Fruit fly (Drosophila melanogaster): Measurements from ENCODE around the gene CG3156.
A peak's percentile ranks its signal among the peaks of the same experiment; 100 is the strongest.

Gene CG3156

DNA sequence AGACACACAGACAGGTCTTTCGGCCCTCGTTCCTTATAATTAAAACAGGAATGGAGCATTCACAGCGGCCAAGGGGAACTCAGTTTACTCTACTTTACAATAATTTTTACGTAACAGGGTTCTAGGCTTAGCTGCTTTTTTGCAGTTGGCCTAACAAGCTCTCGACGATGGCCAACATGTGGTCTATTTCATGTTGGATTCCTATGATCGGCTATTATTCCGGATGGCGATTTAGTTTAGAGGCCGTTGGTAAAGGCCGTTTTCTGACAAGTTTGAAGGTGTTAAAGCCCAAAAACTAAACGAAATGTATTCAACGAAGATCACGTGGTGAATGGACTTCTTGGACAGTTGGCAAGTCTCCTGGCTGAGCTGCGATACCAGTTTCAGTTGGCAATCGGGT lies 41.7 kb upstream of the CG3156 start:
- TF ChIP-seq dmrt93B (GFP tag; optimal IDR thresholded peaks at IDR 0.05), result peak; percentile 9
- peak; percentile 56 for TF ChIP-seq fru (GFP tag; optimal IDR thresholded peaks at IDR 0.05)
- TF ChIP-seq h (GFP tag; optimal IDR thresholded peaks at IDR 0.05), result no peak
- TF ChIP-seq N (GFP tag; optimal IDR thresholded peaks at IDR 0.05), result no peak
- no peak for TF ChIP-seq dsf (GFP tag; optimal IDR thresholded peaks at IDR 0.05; ENCODE audit: borderline replicate concordance)
- TF ChIP-seq woc (GFP tag; optimal IDR thresholded peaks at IDR 0.05), result peak; percentile 63
- peak; percentile 17 for TF ChIP-seq OdsH (GFP tag; optimal IDR thresholded peaks at IDR 0.05)
- TF ChIP-seq HLH106 (tag; optimal IDR thresholded peaks at IDR 0.05), result peak; percentile 34
- peak; percentile 36 for TF ChIP-seq Sp1 (GFP tag; optimal IDR thresholded peaks at IDR 0.05)
- peak; percentile 19 for TF ChIP-seq ey (GFP tag; optimal IDR thresholded peaks at IDR 0.05)
- peak in 1 of 2 experiments; percentile 42 for TF ChIP-seq foxo (GFP tag; optimal IDR thresholded peaks at IDR 0.05)

DNA sequence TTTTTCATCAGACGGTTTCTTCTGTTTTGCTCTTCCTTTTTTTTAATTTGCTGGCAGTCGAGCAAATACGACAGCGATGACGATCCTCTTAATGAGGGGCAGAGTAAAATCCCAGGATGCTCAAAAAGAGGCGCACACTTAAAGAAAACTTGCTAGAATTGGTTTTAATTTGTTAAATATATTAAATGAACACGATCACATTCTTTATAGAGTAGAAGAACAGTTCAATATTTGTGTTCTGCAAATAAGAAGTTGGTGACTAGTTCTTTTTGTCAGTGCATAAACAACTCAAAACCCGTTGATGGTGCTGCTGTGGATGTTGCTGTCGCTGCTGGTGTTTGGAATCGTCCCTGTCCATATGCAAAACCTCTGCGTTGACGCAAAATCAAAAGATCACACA lies 39.4 kb upstream of the CG3156 start:
- peak; percentile 80 for TF ChIP-seq fru (GFP tag; optimal IDR thresholded peaks at IDR 0.05)
- TF ChIP-seq brk (GFP tag; optimal IDR thresholded peaks at IDR 0.05), result peak; percentile 73
- TF ChIP-seq HLH106 (tag; optimal IDR thresholded peaks at IDR 0.05), result peak; percentile 80
- TF ChIP-seq sage (GFP tag; optimal IDR thresholded peaks at IDR 0.05), result peak; percentile 68
- peak; percentile 79 for TF ChIP-seq OdsH (GFP tag; optimal IDR thresholded peaks at IDR 0.05)
- peak; percentile 20 for TF ChIP-seq dsf (GFP tag; optimal IDR thresholded peaks at IDR 0.05; ENCODE audit: borderline replicate concordance)
- TF ChIP-seq CrebA (GFP tag; optimal IDR thresholded peaks at IDR 0.05; ENCODE audit: borderline replicate concordance), result peak; percentile 37
- TF ChIP-seq Mio (GFP tag; optimal IDR thresholded peaks at IDR 0.05), result no peak
- TF ChIP-seq tai (GFP tag; optimal IDR thresholded peaks at IDR 0.05), result peak; percentile 69
- TF ChIP-seq CG32264 (GFP tag; optimal IDR thresholded peaks at IDR 0.05), result peak; percentile 34
- no peak for TF ChIP-seq Abd-B (GFP tag; optimal IDR thresholded peaks at IDR 0.05)
- no peak for TF ChIP-seq dl (GFP tag; optimal IDR thresholded peaks at IDR 0.05; ENCODE audit: insufficient read depth in 1 of 2, partially characterized antibody in 2 of 2)
- TF ChIP-seq Sp1 (GFP tag; optimal IDR thresholded peaks at IDR 0.05), result peak; percentile 79
- peak; percentile 77 for TF ChIP-seq br (GFP tag; optimal IDR thresholded peaks at IDR 0.05)
- TF ChIP-seq Vsx2 (GFP tag; optimal IDR thresholded peaks at IDR 0.05; ENCODE audit: partially characterized antibody), result no peak
- peak; percentile 23 for TF ChIP-seq CG9705 (GFP tag; optimal IDR thresholded peaks at IDR 0.05)
- peak; percentile 81 for TF ChIP-seq ey (GFP tag; optimal IDR thresholded peaks at IDR 0.05)
- TF ChIP-seq Myc (optimal IDR thresholded peaks at IDR 0.05), result no peak
- TF ChIP-seq h (GFP tag; optimal IDR thresholded peaks at IDR 0.05), result peak; percentile 88
- no peak for TF ChIP-seq Dfd (GFP tag; optimal IDR thresholded peaks at IDR 0.05)
- peak; percentile 38 for TF ChIP-seq Rel (GFP tag; optimal IDR thresholded peaks at IDR 0.05)
- TF ChIP-seq Rel (tag; optimal IDR thresholded peaks at IDR 0.05), result peak; percentile 5
- TF ChIP-seq jim (GFP tag; optimal IDR thresholded peaks at IDR 0.05), result no peak
- peak; percentile 11 for TF ChIP-seq Jra (GFP tag; optimal IDR thresholded peaks at IDR 0.05)
- peak; percentile 84 for TF ChIP-seq rgr (GFP tag; optimal IDR thresholded peaks at IDR 0.05)
- peak; percentile 59 for TF ChIP-seq dmrt93B (GFP tag; optimal IDR thresholded peaks at IDR 0.05)
- TF ChIP-seq N (GFP tag; optimal IDR thresholded peaks at IDR 0.05), result no peak
- TF ChIP-seq Hnf4 (GFP tag; optimal IDR thresholded peaks at IDR 0.05), result peak; percentile 79
- no peak for TF ChIP-seq Hr78 (GFP tag; optimal IDR thresholded peaks at IDR 0.05)
- no peak for TF ChIP-seq lola (GFP tag; optimal IDR thresholded peaks at IDR 0.05)
- peak; percentile 66 for TF ChIP-seq woc (GFP tag; optimal IDR thresholded peaks at IDR 0.05)
- peak; percentile 71 for TF ChIP-seq psq (GFP tag; optimal IDR thresholded peaks at IDR 0.05)
- no peak for TF ChIP-seq Hr83 (GFP tag; optimal IDR thresholded peaks at IDR 0.05; ENCODE audit: poor library complexity, severe bottlenecking)
- peak in 1 of 2 experiments; percentile 86 for TF ChIP-seq foxo (GFP tag; optimal IDR thresholded peaks at IDR 0.05)
- TF ChIP-seq pan (optimal IDR thresholded peaks at IDR 0.05), result no peak

DNA sequence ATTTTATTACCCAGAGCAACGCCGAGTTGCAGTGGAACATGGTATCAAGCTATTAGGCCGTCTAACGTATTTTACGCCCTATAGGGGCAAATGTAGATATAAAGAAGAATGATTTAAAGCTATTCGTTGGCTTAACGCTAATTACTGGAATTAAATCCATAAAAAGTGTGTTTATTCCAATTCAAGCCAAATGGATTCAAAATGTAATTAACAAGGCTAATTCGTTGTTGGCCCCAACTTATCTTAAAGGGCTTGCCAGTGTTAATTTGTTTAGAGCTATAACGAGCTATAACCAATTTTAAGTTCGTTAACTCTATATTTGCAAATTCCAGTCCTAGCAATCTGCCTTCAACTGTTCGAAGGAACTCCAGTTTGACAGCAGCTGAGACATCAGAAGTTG lies 38.7 kb upstream of the CG3156 start:
- TF ChIP-seq Dif (GFP tag; optimal IDR thresholded peaks at IDR 0.05; ENCODE audit: partially characterized antibody), result no peak
- TF ChIP-seq foxo (GFP tag; optimal IDR thresholded peaks at IDR 0.05), result no peak
- no peak for TF ChIP-seq usp (GFP tag; optimal IDR thresholded peaks at IDR 0.05)
- TF ChIP-seq sage (GFP tag; optimal IDR thresholded peaks at IDR 0.05), result no peak
- TF ChIP-seq ey (GFP tag; optimal IDR thresholded peaks at IDR 0.05), result no peak
- TF ChIP-seq OdsH (GFP tag; optimal IDR thresholded peaks at IDR 0.05), result no peak

Data from whole organism, wandering third instar larva.